Fruit fly (Drosophila melanogaster) whole organism, embryonic: Measurements from ENCODE around the gene Muc14A.

Source experiments
- Ada2b ChIP-seq: fragments of 200-800 bp; sonication (Bioruptor generic); IDR thresholded peaks from 2 replicates; pipeline ENCODE4 v1.3.6; 2022; ENCODE audit warnings: missing biosample characterization, missing genetic modification characterization
- Atf6 ChIP-seq: fragments of 200-800 bp; sonication (Bioruptor generic); IDR thresholded peaks from 2 replicates; pipeline ENCODE4 v1.3.6; 2022; ENCODE audit warnings: missing biosample characterization, missing genetic modification characterization
- B-H2 ChIP-seq: fragments of 200-800 bp; sonication (Bioruptor generic); optimal IDR thresholded peaks from 2 replicates; lab custom pipeline; 2018; ENCODE audit warnings: missing biosample characterization, mild to moderate bottlenecking, missing genetic modification characterization
- Blimp-1 ChIP-seq: fragments of 200-800 bp; sonication (Bioruptor generic); optimal IDR thresholded peaks from 3 replicates; lab custom pipeline; 2018; ENCODE audit warnings: missing biosample characterization, missing genetic modification characterization, mild to moderate bottlenecking, moderate library complexity, missing genetic modification reagents
- CG10366 ChIP-seq: fragments of 200-800 bp; sonication (Bioruptor generic); IDR thresholded peaks from 2 replicates; pipeline ENCODE4 v1.3.6; 2022; ENCODE audit warnings: missing biosample characterization, missing genetic modification characterization
- CG11456 ChIP-seq: fragments of 200-800 bp; sonication (Bioruptor generic); IDR thresholded peaks from 3 replicates; pipeline ENCODE4 v1.3.6; 2022; ENCODE audit warnings: missing biosample characterization, missing genetic modification characterization
- CG11504 ChIP-seq: fragments of 200-800 bp; sonication (Bioruptor generic); optimal IDR thresholded peaks from 3 replicates; lab custom pipeline; 2019; ENCODE audit warnings: missing biosample characterization, mild to moderate bottlenecking, missing genetic modification characterization, moderate library complexity
- CG11723 ChIP-seq: fragments of 200-800 bp; sonication (Bioruptor generic); optimal IDR thresholded peaks from 2 replicates; lab custom pipeline; 2017; ENCODE audit warnings: missing biosample characterization, mild to moderate bottlenecking, missing genetic modification characterization
- CG12155 ChIP-seq: fragments of 200-800 bp; sonication (Bioruptor generic); optimal IDR thresholded peaks from 3 replicates; lab custom pipeline; 2016; ENCODE audit warnings: missing biosample characterization, missing genetic modification characterization
- CG15696 ChIP-seq: fragments of 200-800 bp; sonication (Bioruptor generic); optimal IDR thresholded peaks from 2 replicates; lab custom pipeline; 2019; ENCODE audit warnings: missing biosample characterization, mild to moderate bottlenecking, missing genetic modification characterization, moderate library complexity
- CG1792 ChIP-seq: fragments of 200-800 bp; sonication (Bioruptor generic); optimal IDR thresholded peaks from 2 replicates; lab custom pipeline; 2016; ENCODE audit warnings: missing biosample characterization, missing genetic modification characterization
- CG18599 ChIP-seq: fragments of 200-800 bp; sonication (Bioruptor generic); optimal IDR thresholded peaks from 3 replicates; lab custom pipeline; 2017; ENCODE audit warnings: missing biosample characterization, missing genetic modification characterization, mild to moderate bottlenecking, moderate library complexity, missing genetic modification reagents
- CG2199 ChIP-seq: fragments of 200-800 bp; sonication (Bioruptor generic); IDR thresholded peaks from 3 replicates; pipeline ENCODE4 v1.3.6; 2022; ENCODE audit warnings: missing biosample characterization, missing genetic modification characterization
- CG30403 ChIP-seq: fragments of 200-800 bp; sonication (Bioruptor generic); optimal IDR thresholded peaks from 3 replicates; lab custom pipeline; 2016; ENCODE audit warnings: missing biosample characterization, missing genetic modification characterization
- CG31441 ChIP-seq: fragments of 200-800 bp; sonication (Bioruptor generic); IDR thresholded peaks from 2 replicates; pipeline ENCODE4 v1.3.6; 2022; ENCODE audit warnings: missing biosample characterization, missing genetic modification characterization
- CG33213 ChIP-seq: fragments of 200-800 bp; sonication (Bioruptor generic); optimal IDR thresholded peaks from 3 replicates; lab custom pipeline; 2016; ENCODE audit warnings: missing biosample characterization, missing genetic modification characterization
- CG34376 ChIP-seq: fragments of 200-800 bp; sonication (Bioruptor generic); optimal IDR thresholded peaks from 2 replicates; lab custom pipeline; 2018; ENCODE audit warnings: missing biosample characterization, mild to moderate bottlenecking, missing genetic modification characterization
- CG4404 ChIP-seq: fragments of 200-800 bp; sonication (Bioruptor generic); IDR thresholded peaks from 2 replicates; pipeline ENCODE4 v1.3.6; 2022; ENCODE audit warnings: missing biosample characterization, missing genetic modification characterization
- CG4424 ChIP-seq: fragments of 200-800 bp; sonication (Bioruptor generic); optimal IDR thresholded peaks from 3 replicates; lab custom pipeline; 2016; ENCODE audit warnings: missing biosample characterization, missing genetic modification characterization
- CG6689 ChIP-seq: fragments of 200-800 bp; sonication (Bioruptor generic); IDR thresholded peaks from 2 replicates; pipeline ENCODE4 v1.3.6; 2022; ENCODE audit warnings: missing biosample characterization, missing genetic modification characterization
- CG6791 ChIP-seq: fragments of 200-800 bp; sonication (Bioruptor generic); IDR thresholded peaks from 3 replicates; pipeline ENCODE4 v1.3.6; 2022; ENCODE audit warnings: missing biosample characterization, missing genetic modification characterization; ENCODE audit not compliant: partially characterized antibody
- CG7271 ChIP-seq: fragments of 200-800 bp; sonication (Bioruptor generic); optimal IDR thresholded peaks from 2 replicates; lab custom pipeline; 2018; ENCODE audit warnings: missing biosample characterization, mild to moderate bottlenecking, missing genetic modification characterization, moderate library complexity
- CG8359 ChIP-seq: fragments of 200-800 bp; sonication (Bioruptor generic); optimal IDR thresholded peaks from 2 replicates; lab custom pipeline; 2017; ENCODE audit warnings: missing biosample characterization, mild to moderate bottlenecking, missing genetic modification characterization, borderline replicate concordance
- CG9215 ChIP-seq: fragments of 200-800 bp; sonication (Bioruptor generic); IDR thresholded peaks from 2 replicates; pipeline ENCODE4 v1.3.6; 2022; ENCODE audit warnings: missing biosample characterization, missing genetic modification characterization
- CG9609 ChIP-seq: fragments of 200-800 bp; sonication (Bioruptor generic); optimal IDR thresholded peaks from 3 replicates; lab custom pipeline; 2016; ENCODE audit warnings: missing biosample characterization, missing genetic modification characterization
- D ChIP-seq, 2 experiments: fragments of 200-800 bp in 1 of 2; fragments of >200 bp in 1 of 2; sonication (Bioruptor generic) in 1 of 2; optimal IDR thresholded peaks; 2 replicates in 1 of 2; 3 replicates in 1 of 2; lab custom pipeline; 2017; ENCODE audit warnings: mild to moderate bottlenecking in 1 of 2, missing biosample characterization in 1 of 2, missing genetic modification characterization in 1 of 2, missing genetic modification reagents in 1 of 2
- D19A ChIP-seq: fragments of 200-800 bp; optimal IDR thresholded peaks from 3 replicates; lab custom pipeline; 2019; ENCODE audit warnings: missing biosample characterization, mild to moderate bottlenecking, missing genetic modification characterization, moderate library complexity
- HHEX ChIP-seq: fragments of 200-800 bp; sonication (Bioruptor generic); optimal IDR thresholded peaks from 3 replicates; lab custom pipeline; 2017; ENCODE audit warnings: missing biosample characterization, mild to moderate bottlenecking, missing genetic modification characterization, missing genetic modification reagents
- Mrtf ChIP-seq: fragments of 200-800 bp; sonication (Bioruptor generic); IDR thresholded peaks from 3 replicates; pipeline ENCODE4 v1.3.6; 2022; ENCODE audit warnings: missing biosample characterization, missing genetic modification characterization
- Nf-YA ChIP-seq: fragments of 200-800 bp; sonication (Bioruptor generic); IDR thresholded peaks from 2 replicates; pipeline ENCODE4 v1.3.6; 2022; ENCODE audit warnings: missing biosample characterization, missing genetic modification characterization
- Nf-YC ChIP-seq: fragments of 200-800 bp; optimal IDR thresholded peaks from 3 replicates; lab custom pipeline; 2019; ENCODE audit warnings: missing biosample characterization, mild to moderate bottlenecking, missing genetic modification characterization, moderate library complexity
- Optix ChIP-seq: fragments of 200-800 bp; sonication (Bioruptor generic); IDR thresholded peaks from 3 replicates; pipeline ENCODE4 v1.3.6; 2022; ENCODE audit warnings: missing biosample characterization, missing genetic modification characterization
- PHDP ChIP-seq: fragments of 200-800 bp; sonication (Bioruptor generic); optimal IDR thresholded peaks from 3 replicates; lab custom pipeline; 2018; ENCODE audit warnings: missing biosample characterization, mild to moderate bottlenecking, missing genetic modification characterization, moderate library complexity
- Sin3A ChIP-seq: fragments of >200 bp; optimal IDR thresholded peaks from 2 replicates; lab custom pipeline; 2018
- Sox100B ChIP-seq: fragments of 200-800 bp; sonication (Bioruptor generic); optimal IDR thresholded peaks from 3 replicates; lab custom pipeline; 2018; ENCODE audit warnings: missing biosample characterization, mild to moderate bottlenecking, missing genetic modification characterization
- bbx ChIP-seq: fragments of 200-800 bp; sonication (Bioruptor generic); IDR thresholded peaks from 2 replicates; pipeline ENCODE4 v1.3.6; 2022; ENCODE audit warnings: missing biosample characterization, missing genetic modification characterization; ENCODE audit not compliant: partially characterized antibody
- chinmo ChIP-seq: fragments of 200-800 bp; sonication (Bioruptor generic); IDR thresholded peaks from 4 replicates; pipeline ENCODE4 v1.3.6; 2022; ENCODE audit warnings: missing biosample characterization, missing genetic modification characterization; ENCODE audit not compliant: partially characterized antibody
- crc ChIP-seq: fragments of 200-800 bp; sonication (Bioruptor generic); optimal IDR thresholded peaks from 2 replicates; lab custom pipeline; 2016; ENCODE audit warnings: missing biosample characterization, missing genetic modification characterization
- da ChIP-seq: fragments of 200-800 bp; sonication (Bioruptor generic); optimal IDR thresholded peaks from 2 replicates; lab custom pipeline; 2016; ENCODE audit warnings: missing biosample characterization, missing genetic modification characterization
- ewg ChIP-seq: fragments of 200-800 bp; sonication (Bioruptor generic); optimal IDR thresholded peaks from 3 replicates; lab custom pipeline; 2017; ENCODE audit warnings: mild to moderate bottlenecking, missing biosample characterization, missing genetic modification reagents, missing genetic modification characterization
- grau ChIP-seq: fragments of 200-800 bp; optimal IDR thresholded peaks from 3 replicates; lab custom pipeline; 2019; ENCODE audit warnings: missing biosample characterization, mild to moderate bottlenecking, missing genetic modification characterization, moderate library complexity
- ind ChIP-seq: fragments of 200-800 bp; sonication (Bioruptor generic); optimal IDR thresholded peaks from 3 replicates; lab custom pipeline; 2016; ENCODE audit warnings: missing biosample characterization, missing genetic modification characterization
- pan ChIP-seq, 4 experiments: fragments of >200 bp in 3 of 4; fragments of 200-800 bp in 1 of 4; sonication (Bioruptor generic) in 1 of 4; optimal IDR thresholded peaks in 3 of 4; IDR thresholded peaks in 1 of 4; 2 replicates each; pipeline versions ENCODE4 v1.3.6 to Lab custom; 2017 to 2022; ENCODE audit warnings: missing biosample characterization in 2 of 4, missing genetic modification characterization in 2 of 4, mixed read lengths in 1 of 4
- shn ChIP-seq: fragments of 200-800 bp; sonication (Bioruptor generic); optimal IDR thresholded peaks from 3 replicates; lab custom pipeline; 2016; ENCODE audit warnings: missing biosample characterization, missing genetic modification characterization
- slp2 ChIP-seq: fragments of 200-800 bp; sonication (Bioruptor generic); optimal IDR thresholded peaks from 2 replicates; lab custom pipeline; 2016; ENCODE audit warnings: missing biosample characterization, missing genetic modification characterization
- sob ChIP-seq: fragments of 200-800 bp; sonication (Bioruptor generic); IDR thresholded peaks from 2 replicates; pipeline ENCODE4 v1.3.6; 2022; ENCODE audit warnings: missing biosample characterization, missing genetic modification characterization
- sqz ChIP-seq: fragments of 200-800 bp; sonication (Bioruptor generic); optimal IDR thresholded peaks from 3 replicates; lab custom pipeline; 2018; ENCODE audit warnings: missing biosample characterization, mild to moderate bottlenecking, missing genetic modification characterization
- stwl ChIP-seq: fragments of 200-800 bp; sonication (Bioruptor generic); optimal IDR thresholded peaks from 3 replicates; lab custom pipeline; 2018; ENCODE audit warnings: missing biosample characterization, mild to moderate bottlenecking, missing genetic modification characterization, moderate library complexity

Gene Muc14A

dm6 chrX:16085865-16086592 is 77.1 kb downstream of the Muc14A start (continued):
- peak; percentile 39 for TF ChIP-seq CG30403 (GFP tag; lab: Kevin White, UChicago)
- TF ChIP-seq CG11723 (GFP tag; lab: Kevin White, UChicago), result no peak
- peak; percentile 9 for TF ChIP-seq D19A (tag; lab: Kevin White, UChicago)
- TF ChIP-seq CG9609 (GFP tag; lab: Kevin White, UChicago), result no peak
- peak; percentile 6 for TF ChIP-seq Nf-YC
- no peak for TF ChIP-seq CG11456 (GFP tag; lab: Robert Waterston, UW)
- TF ChIP-seq stwl (tag; lab: Kevin White, UChicago), result no peak
- no peak for TF ChIP-seq CG11504 (tag; lab: Kevin White, UChicago)
- no peak for TF ChIP-seq CG1792 (GFP tag; lab: Kevin White, UChicago)
- TF ChIP-seq CG9215, result no peak
- peak; percentile 44 for TF ChIP-seq grau (tag; lab: Kevin White, UChicago)
- TF ChIP-seq sqz (GFP tag; lab: Kevin White, UChicago), result no peak
- TF ChIP-seq da (GFP tag; lab: Kevin White, UChicago), result no peak
- 0 out of 2 replicates have a peak, but pooled peaks have one; percentile 26 for TF ChIP-seq Atf6 (GFP tag; lab: Robert Waterston, UW)
- TF ChIP-seq Blimp-1 (GFP tag; lab: Kevin White, UChicago), result peak; percentile 36
- no peak for TF ChIP-seq CG10366 (GFP tag; lab: Robert Waterston, UW)
- no peak for TF ChIP-seq CG2199 (GFP tag; lab: Robert Waterston, UW)
- TF ChIP-seq Sin3A, result no peak
- TF ChIP-seq ewg (GFP tag; lab: Kevin White, UChicago), result peak; percentile 49
- TF ChIP-seq PHDP (tag; lab: Kevin White, UChicago), result no peak
- 0 out of 2 replicates have a peak, but pooled peaks have one; percentile 14 for TF ChIP-seq CG4404 (GFP tag; lab: Robert Waterston, UW)
- no peak for TF ChIP-seq Nf-YA (GFP tag; lab: Robert Waterston, UW)
- TF ChIP-seq ind (GFP tag; lab: Kevin White, UChicago), result peak; percentile 13
- TF ChIP-seq CG34376, result peak; percentile 10
- TF ChIP-seq shn (GFP tag; lab: Kevin White, UChicago), result peak; percentile 7
- no peak for TF ChIP-seq CG6791 (GFP tag; lab: Robert Waterston, UW)
- no peak for TF ChIP-seq B-H2 (GFP tag; lab: Kevin White, UChicago)
- TF ChIP-seq Ada2b (GFP tag; lab: Robert Waterston, UW), result peak; percentile 39; the same call in 1 of the 2 replicates
- TF ChIP-seq Mrtf (GFP tag; lab: Robert Waterston, UW), result no peak
- no peak for TF ChIP-seq CG12155 (GFP tag; lab: Kevin White, UChicago)
- TF ChIP-seq chinmo (GFP tag; lab: Robert Waterston, UW), result no peak
- peak; percentile 52 for TF ChIP-seq CG18599 (GFP tag; lab: Kevin White, UChicago)
- TF ChIP-seq sob (GFP tag; lab: Robert Waterston, UW), result 0 out of 2 replicates have a peak, but pooled peaks have one; percentile 6
- TF ChIP-seq slp2 (GFP tag; lab: Kevin White, UChicago), result no peak
- TF ChIP-seq Optix (GFP tag; lab: Robert Waterston, UW), result no peak
- no peak for TF ChIP-seq CG31441 (GFP tag; lab: Robert Waterston, UW)
- TF ChIP-seq CG4424, result peak; percentile 30
- no peak for TF ChIP-seq CG15696 (tag; lab: Kevin White, UChicago)
- no peak for TF ChIP-seq crc (GFP tag; lab: Kevin White, UChicago)
- TF ChIP-seq Sox100B (GFP tag; lab: Kevin White, UChicago), result peak; percentile 23
- peak; percentile 44; the same call in 1 of the 2 replicates for TF ChIP-seq CG6689 (GFP tag; lab: Robert Waterston, UW)
- no peak for TF ChIP-seq CG7271 (tag; lab: Kevin White, UChicago)
- no peak for TF ChIP-seq D (optimal IDR thresholded peaks at IDR 0.05; lab: Kevin White, UChicago)
- peak; percentile 4 for TF ChIP-seq D (GFP tag; optimal IDR thresholded peaks at IDR 0.05; lab: Kevin White, UChicago)
- TF ChIP-seq HHEX, result no peak
- TF ChIP-seq CG8359 (GFP tag; lab: Kevin White, UChicago), result no peak
- TF ChIP-seq pan (optimal IDR thresholded peaks at IDR 0.05; lab: Kevin White, UChicago), result no peak
- TF ChIP-seq pan (GFP tag; optimal IDR thresholded peaks at IDR 0.05 in 1 of 2, IDR thresholded peaks at IDR 0.05 in 1 of 2), result peak in 1 of 2 experiments; percentile 25
- no peak for TF ChIP-seq bbx (GFP tag; lab: Robert Waterston, UW)
- no peak for TF ChIP-seq CG33213 (GFP tag; lab: Kevin White, UChicago)
